Worm (Caenorhabditis elegans): ENCODE results near the gene lin-37.

Gene lin-37

DNA sequence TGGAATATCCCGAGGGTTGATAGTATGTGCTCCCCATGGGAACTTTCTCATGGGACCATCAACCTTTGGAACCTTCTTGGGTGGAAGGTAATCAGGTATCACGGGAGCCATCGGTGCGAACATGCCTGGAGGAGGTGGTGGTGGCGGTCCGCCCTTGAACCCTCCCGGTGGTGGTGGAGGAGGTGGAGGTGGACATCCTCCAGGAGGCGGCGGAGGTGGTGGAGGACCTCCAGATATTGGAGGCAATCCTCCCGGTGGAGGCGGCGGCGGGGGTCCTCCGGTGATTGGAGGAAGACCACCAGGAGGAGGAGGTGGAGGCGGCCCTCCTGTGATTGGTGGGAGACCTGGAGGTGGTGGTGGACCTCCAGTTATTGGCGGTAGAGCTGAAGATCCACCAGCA, 46.5 kb downstream of the lin-37 start:
- TF ChIP-seq sea-1 (GFP tag; conservative IDR thresholded peaks at IDR 0.05) (no peak), aly-1 (tag; optimal IDR thresholded peaks at IDR 0.05) (no peak), ceh-36 (tag; optimal IDR thresholded peaks at IDR 0.05) (no peak), F13C5.2 (tag; optimal IDR thresholded peaks at IDR 0.05) (no peak), B0310.2 (tag; optimal IDR thresholded peaks at IDR 0.05) (no peak), tbx-11 (GFP tag; IDR thresholded peaks at IDR 0.05) (no peak), hmg-4 (GFP tag; optimal IDR thresholded peaks at IDR 0.05) (no peak), tra-4 (tag; optimal IDR thresholded peaks at IDR 0.05) (no peak), pes-1 (GFP tag; IDR thresholded peaks at IDR 0.05) (no peak), ceh-13 (GFP tag; optimal IDR thresholded peaks at IDR 0.05) (no peak)

DNA sequence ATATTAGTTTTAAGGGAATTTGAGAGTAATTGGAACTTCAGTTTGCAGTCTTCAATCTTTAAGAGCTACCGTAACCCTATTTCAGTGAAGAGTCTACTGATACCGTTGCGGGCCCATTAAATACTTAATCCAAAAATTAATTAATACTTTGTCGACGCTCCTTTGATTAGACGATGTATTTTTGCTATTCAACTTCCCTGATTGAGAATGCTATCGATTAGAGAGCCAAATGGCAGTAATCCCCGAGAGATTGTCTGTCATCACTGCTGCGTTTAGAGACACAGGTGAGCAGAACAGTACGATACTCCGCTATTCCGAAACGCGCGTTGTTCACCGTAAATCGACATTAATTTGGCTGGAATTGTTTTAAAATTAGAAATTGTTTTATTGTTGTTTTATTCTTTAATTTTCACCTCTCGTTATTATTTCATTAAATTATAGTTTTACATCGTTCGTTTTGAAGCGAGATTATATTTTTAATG, 51.2 kb downstream of the lin-37 start, which contains the start of gene rfl-1:
TSS of gene rfl-1 (plus strand) at position 51 of the 482 bp plus-strand sequence.
- TF ChIP-seq flt-1 (GFP tag; IDR thresholded peaks at IDR 0.05), result no peak
- TF ChIP-seq hnd-1 (tag; optimal IDR thresholded peaks at IDR 0.05), result no peak
- TF ChIP-seq ceh-36 (tag; optimal IDR thresholded peaks at IDR 0.05), result no peak
- no peak for TF ChIP-seq tbx-11 (GFP tag; IDR thresholded peaks at IDR 0.05)
- no peak for TF ChIP-seq ama-1 (optimal IDR thresholded peaks at IDR 0.05)
- TF ChIP-seq hmg-4 (GFP tag; optimal IDR thresholded peaks at IDR 0.05), result no peak
- TF ChIP-seq hmbx-1 (tag; optimal IDR thresholded peaks at IDR 0.05), result no peak

Measured in whole organism, early embryonic.